Fruit fly (Drosophila melanogaster): ENCODE data around the gene Cpr65Av.

dm6 chr3L:6129591-6129990 is 10.2 kb downstream of the Cpr65Av start:
- TF ChIP-seq psq (optimal IDR thresholded peaks at IDR 0.05): no peak
- no peak for TF ChIP-seq usp (GFP tag; optimal IDR thresholded peaks at IDR 0.05)
- TF ChIP-seq EcR (GFP tag; optimal IDR thresholded peaks at IDR 0.05): no peak
- no peak for TF ChIP-seq Dll (optimal IDR thresholded peaks at IDR 0.05)
- no peak for TF ChIP-seq CG8478 (optimal IDR thresholded peaks at IDR 0.05)
- TF ChIP-seq pan (optimal IDR thresholded peaks at IDR 0.05): no peak
